Worm (Caenorhabditis elegans) whole organism, L4/young adult: Measurements from ENCODE around the gene math-7.

Experiments
- W03F9.2 ChIP-seq: fragments of 150-350 bp; optimal IDR thresholded peaks from 2 replicates; lab custom pipeline; 2014; ENCODE audit warnings: missing biosample characterization, missing genetic modification characterization
- dao-5 ChIP-seq: sonication (generic microtip); optimal IDR thresholded peaks from 2 replicates; lab custom pipeline; 2016; ENCODE audit warnings: missing genotype, missing genetic modification characterization, moderate library complexity, missing compliant biosample characterization
- him-1 ChIP-seq: sonication (generic microtip); optimal IDR thresholded peaks from 2 replicates; lab custom pipeline; 2016; ENCODE audit warnings: missing genotype, missing genetic modification reagents, missing genetic modification characterization, missing compliant biosample characterization

The math-7 gene

ce11 chrII:1886379-1886778 lies at the start of gene math-7:
Gene math-7, minus strand, starts transcription at chrII:1886479.
- TF ChIP-seq him-1 (tag; lab: Kevin White, UChicago) (no peak), W03F9.2 (no peak), dao-5 (no peak)

- no peak for TF ChIP-seq dao-5
- TF ChIP-seq him-1 (tag; lab: Kevin White, UChicago), result no peak
- TF ChIP-seq W03F9.2, result no peak
These were observed 42.3 kb upstream of the math-7 start for ce11 chrII:1928578-1928977.

ce11 chrII:1926162-1926561 lies 39.9 kb upstream of the math-7 start, which contains the start of gene F52C6.2:
Gene F52C6.2, plus strand, starts transcription at chrII:1926462.
- TF ChIP-seq him-1 (tag; lab: Kevin White, UChicago), result no peak
- TF ChIP-seq W03F9.2, result no peak
- no peak for TF ChIP-seq dao-5

ce11 chrII:1924459-1924858 lies 38.2 kb upstream of the math-7 start, which contains the start of gene F52C6.3:
Gene F52C6.3, plus strand, starts transcription at chrII:1924759.
- no peak for TF ChIP-seq W03F9.2
- no peak for TF ChIP-seq him-1 (tag; lab: Kevin White, UChicago)
- no peak for TF ChIP-seq dao-5

ce11 chrII:1922665-1923187 lies 36.4 kb upstream of the math-7 start, which contains the start of the genes bath-2 and F52C6.4:
Gene bath-2, minus strand, starts transcription at chrII:1922765.
Gene F52C6.4, plus strand, starts transcription at chrII:1923137.
- TF ChIP-seq W03F9.2 (no peak), dao-5 (no peak), him-1 (tag; lab: Kevin White, UChicago) (no peak)

ce11 chrII:1921018-1921417 lies 34.7 kb upstream of the math-7 start, which contains the start of gene bath-7:
Gene bath-7, minus strand, starts transcription at chrII:1921118.
- TF ChIP-seq him-1 (tag; lab: Kevin White, UChicago) (no peak), W03F9.2 (no peak), dao-5 (no peak)

- TF ChIP-seq him-1 (tag; lab: Kevin White, UChicago), result no peak
- no peak for TF ChIP-seq W03F9.2
- TF ChIP-seq dao-5, result no peak
These were observed 31.6 kb upstream of the math-7 start, which contains the start of gene bath-4 for ce11 chrII:1917862-1918261. Gene bath-4, minus strand, starts transcription at chrII:1917962.

ce11 chrII:1912741-1913140 lies 26.5 kb upstream of the math-7 start, which contains the start of gene math-31:
Gene math-31, minus strand, starts transcription at chrII:1912841.
- TF ChIP-seq him-1 (tag; lab: Kevin White, UChicago) (no peak), W03F9.2 (no peak), dao-5 (no peak)

ce11 chrII:1905104-1905503 lies 18.8 kb upstream of the math-7 start, which contains the start of gene math-22:
Gene math-22, plus strand, starts transcription at chrII:1905404.
- TF ChIP-seq him-1 (tag; lab: Kevin White, UChicago) (no peak), dao-5 (no peak), W03F9.2 (no peak)

ce11 chrII:1901981-1902380 lies 15.7 kb upstream of the math-7 start, which contains the start of gene math-23:
Gene math-23, plus strand, starts transcription at chrII:1902281.
- TF ChIP-seq W03F9.2 (no peak), him-1 (tag; lab: Kevin White, UChicago) (no peak), dao-5 (no peak)

- TF ChIP-seq him-1 (tag; lab: Kevin White, UChicago), result no peak
- TF ChIP-seq dao-5, result no peak
- TF ChIP-seq W03F9.2, result no peak
These were observed 13.7 kb upstream of the math-7 start, which contains the start of gene math-24 for ce11 chrII:1899934-1900333. Gene math-24, plus strand, starts transcription at chrII:1900234.

ce11 chrII:1897936-1898335 lies 11.7 kb upstream of the math-7 start, which contains the start of gene C46F9.6:
Gene C46F9.6, plus strand, starts transcription at chrII:1898236.
- TF ChIP-seq him-1 (tag; lab: Kevin White, UChicago) (no peak), W03F9.2 (no peak), dao-5 (no peak)

ce11 chrII:1895762-1896161 lies 9.5 kb upstream of the math-7 start, which contains the start of gene math-25:
Gene math-25, plus strand, starts transcription at chrII:1896062.
- TF ChIP-seq him-1 (tag; lab: Kevin White, UChicago) (no peak), W03F9.2 (no peak), dao-5 (no peak)

- no peak for TF ChIP-seq him-1 (tag; lab: Kevin White, UChicago)
- TF ChIP-seq W03F9.2, result no peak
- TF ChIP-seq dao-5, result no peak
These were observed 9.0 kb upstream of the math-7 start, which contains the start of gene C46F9.5 for ce11 chrII:1895278-1895677. Gene C46F9.5, plus strand, starts transcription at chrII:1895578.

- no peak for TF ChIP-seq him-1 (tag; lab: Kevin White, UChicago)
- no peak for TF ChIP-seq W03F9.2
- TF ChIP-seq dao-5, result no peak
These were observed 7.6 kb upstream of the math-7 start, which contains the start of gene C16C4.1 for ce11 chrII:1893912-1894311. Gene C16C4.1, plus strand, starts transcription at chrII:1894212.
